Worm (Caenorhabditis elegans) whole organism, L1 larva: Measurements from ENCODE around the gene vit-6.

Experiments
- aly-2 ChIP-seq: fragments of 150-350 bp; optimal IDR thresholded peaks from 2 replicates; lab custom pipeline; 2014; ENCODE audit warnings: missing biosample characterization, missing genetic modification characterization
- elt-3 ChIP-seq, 6 experiments: fragments of 150-350 bp in 1 of 6; sonication (generic microtip); optimal IDR thresholded peaks; 2 replicates each; lab custom pipeline; 2017 to 2018; ENCODE audit warnings: missing biosample characterization in 6 of 6, missing genetic modification characterization in 6 of 6, inconsistent platforms in 1 of 6
- lin-13 ChIP-seq: fragments of 150-350 bp; optimal IDR thresholded peaks from 2 replicates; lab custom pipeline; 2014; ENCODE audit warnings: missing biosample characterization, missing genetic modification reagents, missing genetic modification characterization
- nhr-20 ChIP-seq: sonication (generic microtip); optimal IDR thresholded peaks from 2 replicates; lab custom pipeline; 2016; ENCODE audit warnings: mild to moderate bottlenecking, missing genetic modification characterization, missing compliant biosample characterization
- snpc-4 ChIP-seq: fragments of 150-350 bp; optimal IDR thresholded peaks from 2 replicates; lab custom pipeline; 2014; ENCODE audit warnings: missing biosample characterization, missing genetic modification characterization
- sptf-1 ChIP-seq: fragments of 150-350 bp; optimal IDR thresholded peaks from 2 replicates; lab custom pipeline; 2014; ENCODE audit warnings: missing biosample characterization, missing genetic modification characterization
- tlp-1 ChIP-seq: fragments of 150-350 bp; optimal IDR thresholded peaks from 2 replicates; lab custom pipeline; 2014; ENCODE audit warnings: missing biosample characterization, missing genetic modification characterization
- ztf-11 ChIP-seq, 2 experiments: sonication (generic microtip); optimal IDR thresholded peaks; 2 replicates each; lab custom pipeline; 2016 to 2017; ENCODE audit warnings: missing genetic modification characterization in 2 of 2, missing biosample characterization in 1 of 2, missing compliant biosample characterization in 1 of 2

ce11 chrIV:8289580-8290323, 28.8 kb downstream of the vit-6 start, which contains the start of gene daf-31:
- no peak for TF ChIP-seq sptf-1 (tag; lab: Kevin White, UChicago)
- TF ChIP-seq nhr-20 (tag; lab: Kevin White, UChicago): peak; percentile 61
- TF ChIP-seq elt-3 (tag; optimal IDR thresholded peaks at IDR 0.05; lab: Kevin White, UChicago): peak in 1 of 6 experiments; percentile 57
- TF ChIP-seq tlp-1 (tag; lab: Kevin White, UChicago): no peak
- no peak for TF ChIP-seq lin-13 (GFP tag; lab: Kevin White, UChicago)
- TF ChIP-seq ztf-11 (tag; optimal IDR thresholded peaks at IDR 0.05; lab: Kevin White, UChicago): no peak
- peak; percentile 14 for TF ChIP-seq snpc-4
- TF ChIP-seq aly-2: no peak
